Worm (Caenorhabditis elegans) whole organism, L1 larva: Measurements from ENCODE around the gene srh-56.

ENCODE experiments used
- hlh-4 ChIP-seq: sonication (generic microtip); optimal IDR thresholded peaks from 2 replicates; lab custom pipeline; 2016; ENCODE audit warnings: mild to moderate bottlenecking, missing genetic modification characterization, missing compliant biosample characterization
- lin-15B ChIP-seq: fragments of 150-350 bp; sonication (generic microtip); optimal IDR thresholded peaks from 3 replicates; lab custom pipeline; 2014; ENCODE audit warnings: missing biosample characterization, missing genetic modification characterization
- mep-1 ChIP-seq: fragments of 150-350 bp; optimal IDR thresholded peaks from 2 replicates; lab custom pipeline; 2014; ENCODE audit warnings: missing biosample characterization, missing genetic modification characterization
- nhr-85 ChIP-seq: sonication (generic microtip); peaks from one replicate; lab custom pipeline; 2016; ENCODE audit warnings: missing genetic modification characterization, inconsistent platforms, missing compliant biosample characterization
- snpc-4 ChIP-seq: fragments of 150-350 bp; optimal IDR thresholded peaks from 2 replicates; lab custom pipeline; 2014; ENCODE audit warnings: missing biosample characterization, missing genetic modification characterization

The srh-56 gene

ce11 chrV:2818117-2818516, 46.5 kb downstream of the srh-56 start, which contains the start of gene srt-34:
Gene srt-34, minus strand, starts transcription at chrV:2818217.
- TF ChIP-seq nhr-85 (tag; lab: Kevin White, UChicago) (peak; percentile 12), mep-1 (tag; lab: Kevin White, UChicago) (no peak), lin-15B (no peak)

- no peak for TF ChIP-seq hlh-4 (tag; lab: Kevin White, UChicago)
- peak; percentile 29 for TF ChIP-seq snpc-4 (tag; lab: Kevin White, UChicago)
Measured at ce11 chrV:2821618-2822272, 50.1 kb downstream of the srh-56 start, which contains the start of gene srh-36. Gene srh-36, minus strand, starts transcription at chrV:2821668.
